Fruit fly (Drosophila melanogaster): ENCODE data around the gene nom.

Gene nom

DNA sequence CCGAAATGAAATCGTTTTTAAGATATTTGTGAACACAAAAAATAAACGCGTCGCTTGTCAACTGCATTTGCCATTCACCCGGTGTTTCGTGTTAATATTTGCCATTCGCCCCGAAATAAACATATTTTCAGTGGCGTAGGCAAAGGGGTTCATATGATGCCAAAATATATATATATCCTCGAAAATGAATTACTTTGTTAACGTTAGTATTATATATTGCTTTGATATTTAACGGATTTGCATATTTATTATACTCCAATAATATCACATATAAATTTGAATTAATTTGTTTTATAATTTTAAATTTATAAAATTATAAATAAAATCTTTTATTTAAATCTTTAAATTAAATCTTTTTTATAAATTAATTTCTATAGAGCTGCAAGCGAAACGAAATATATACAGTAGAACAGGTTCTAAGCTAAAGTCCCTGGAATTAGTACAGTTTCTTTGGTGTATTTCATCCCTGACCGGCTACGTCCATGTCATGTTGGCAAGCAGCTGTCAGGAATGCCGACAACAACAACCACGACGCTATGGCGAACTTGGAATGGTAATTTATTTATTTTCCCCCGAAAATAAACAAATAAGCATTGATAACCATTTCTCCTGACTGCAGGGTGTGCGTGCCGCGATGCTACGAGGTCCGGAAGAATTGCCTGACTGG is 8.8 kb downstream of the nom start, which contains the start of the genes M1BP and CG8202 (continued):
- TF ChIP-seq CG16779 (GFP tag; IDR thresholded peaks at IDR 0.05) (no peak), CG4617 (GFP tag; optimal IDR thresholded peaks at IDR 0.05; ENCODE audit: borderline replicate concordance) (peak; percentile 54), mirr (GFP tag; optimal IDR thresholded peaks at IDR 0.05) (peak; percentile 56), Sox102F (GFP tag; optimal IDR thresholded peaks at IDR 0.05) (peak; percentile 91), mam (GFP tag; optimal IDR thresholded peaks at IDR 0.05) (peak; percentile 78), dysf (GFP tag; IDR thresholded peaks at IDR 0.05) (peak; percentile 88), otp (GFP tag; IDR thresholded peaks at IDR 0.05) (no peak), ci (GFP tag; IDR thresholded peaks at IDR 0.05) (peak; percentile 67; the same call in 2 of the 3 replicates), Hand (GFP tag; optimal IDR thresholded peaks at IDR 0.05) (peak; percentile 84), sna (GFP tag; IDR thresholded peaks at IDR 0.05; ENCODE audit: partially characterized antibody) (no peak), ssp (GFP tag; IDR thresholded peaks at IDR 0.05) (peak; percentile 56; the same call in 1 of the 2 replicates), CG14050 (GFP tag; IDR thresholded peaks at IDR 0.05) (0 out of 3 replicates have a peak, but pooled peaks have one; percentile 50), CG11696 (GFP tag; IDR thresholded peaks at IDR 0.05) (0 out of 2 replicates have a peak, but pooled peaks have one; percentile 15), Dbx (GFP tag; IDR thresholded peaks at IDR 0.05) (peak; percentile 82; the same call in 2 of the 3 replicates), CG7372 (GFP tag; IDR thresholded peaks at IDR 0.05) (peak; percentile 79; the same call in 1 of the 2 replicates), cato (GFP tag; optimal IDR thresholded peaks at IDR 0.05; ENCODE audit: borderline replicate concordance) (peak; percentile 81), CG18764 (GFP tag; optimal IDR thresholded peaks at IDR 0.05) (peak; percentile 79), nmo (GFP tag; optimal IDR thresholded peaks at IDR 0.05) (peak; percentile 96), dati (GFP tag; IDR thresholded peaks at IDR 0.05) (0 out of 2 replicates have a peak, but pooled peaks have one; percentile 40), Dad (GFP tag; optimal IDR thresholded peaks at IDR 0.05) (peak; percentile 43), hth (optimal IDR thresholded peaks at IDR 0.05) (no peak), scrt (GFP tag; optimal IDR thresholded peaks at IDR 0.05) (peak; percentile 21), YL-1 (GFP tag; optimal IDR thresholded peaks at IDR 0.05) (peak; percentile 85), Atf3 (GFP tag; optimal IDR thresholded peaks at IDR 0.05) (no peak), GATAe (GFP tag; conservative IDR thresholded peaks at IDR 0.05) (no peak), Meics (GFP tag; optimal IDR thresholded peaks at IDR 0.05) (peak; percentile 94), HLH3B (GFP tag; IDR thresholded peaks at IDR 0.05) (peak; percentile 58), fd102C (GFP tag; optimal IDR thresholded peaks at IDR 0.05) (no peak), gsb-n (tag; optimal IDR thresholded peaks at IDR 0.05) (peak; percentile 93), gt (GFP tag; IDR thresholded peaks at IDR 0.05) (no peak), lbe (GFP tag; optimal IDR thresholded peaks at IDR 0.05) (peak; percentile 78), CG33213 (GFP tag; optimal IDR thresholded peaks at IDR 0.05) (no peak), CG17802 (tag; optimal IDR thresholded peaks at IDR 0.05) (peak; percentile 31), Sry-δ (GFP tag; optimal IDR thresholded peaks at IDR 0.05) (peak; percentile 8), ara (GFP tag; IDR thresholded peaks at IDR 0.05) (peak; percentile 78), Optix (GFP tag; IDR thresholded peaks at IDR 0.05) (peak; percentile 65; the same call in 2 of the 3 replicates), crp (GFP tag; optimal IDR thresholded peaks at IDR 0.05) (peak in 1 of 2 experiments; percentile 73), Asciz (GFP tag; optimal IDR thresholded peaks at IDR 0.05) (peak; percentile 83), CG31365 (tag; optimal IDR thresholded peaks at IDR 0.05) (no peak), CG13424 (tag; optimal IDR thresholded peaks at IDR 0.05) (peak; percentile 96), cwo (GFP tag; optimal IDR thresholded peaks at IDR 0.05) (peak; percentile 87), CG6272 (GFP tag; IDR thresholded peaks at IDR 0.05) (peak; percentile 59; the same call in 1 of the 2 replicates), CG11085 (GFP tag; IDR thresholded peaks at IDR 0.05) (peak; percentile 56; the same call in 1 of the 2 replicates), dan (GFP tag; IDR thresholded peaks at IDR 0.05) (no peak), CG1647 (GFP tag; optimal IDR thresholded peaks at IDR 0.05) (no peak), CG9727 (GFP tag; optimal IDR thresholded peaks at IDR 0.05) (peak; percentile 96), CG6854 (GFP tag; optimal IDR thresholded peaks at IDR 0.05) (peak; percentile 88), Lim3 (GFP tag; IDR thresholded peaks at IDR 0.05) (no peak), gcm (GFP tag; optimal IDR thresholded peaks at IDR 0.05) (peak; percentile 94)

Data from whole organism, embryonic.